Fruit fly (Drosophila melanogaster): ENCODE results near the gene Pten.

Pten gene

dm6 chr2L:10220501-10221386 is 40.1 kb downstream of the Pten start, which contains the start of the genes Npc1a and Prosalpha6 (continued):
- TF ChIP-seq lilli (GFP tag; optimal IDR thresholded peaks at IDR 0.05) (peak; percentile 28), vfl (GFP tag; optimal IDR thresholded peaks at IDR 0.05) (no peak), Lhr (GFP tag; optimal IDR thresholded peaks at IDR 0.05) (peak; percentile 33), Bgb (GFP tag; IDR thresholded peaks at IDR 0.05; ENCODE audit: partially characterized antibody) (peak; percentile 62), CG30403 (GFP tag; optimal IDR thresholded peaks at IDR 0.05) (peak; percentile 37), vvl (GFP tag; IDR thresholded peaks at IDR 0.05) (no peak), Fer1 (GFP tag; optimal IDR thresholded peaks at IDR 0.05) (peak; percentile 5), CG4707 (GFP tag; optimal IDR thresholded peaks at IDR 0.05) (no peak), Opbp (GFP tag; IDR thresholded peaks at IDR 0.05; ENCODE audit: partially characterized antibody) (peak; percentile 77; the same call in 2 of the 3 replicates), CG8281 (tag; optimal IDR thresholded peaks at IDR 0.05) (no peak), MBD-R2 (GFP tag; IDR thresholded peaks at IDR 0.05) (no peak), gcm2 (GFP tag; optimal IDR thresholded peaks at IDR 0.05) (peak; percentile 1), Dp (GFP tag; optimal IDR thresholded peaks at IDR 0.05) (peak; percentile 23), tx (GFP tag; optimal IDR thresholded peaks at IDR 0.05) (no peak), trem (tag; optimal IDR thresholded peaks at IDR 0.05) (peak; percentile 39), CG9797 (GFP tag; optimal IDR thresholded peaks at IDR 0.05) (peak; percentile 42), CG9876 (GFP tag; optimal IDR thresholded peaks at IDR 0.05) (no peak), fd96Cb (tag; optimal IDR thresholded peaks at IDR 0.05) (peak; percentile 1), wdn (GFP tag; IDR thresholded peaks at IDR 0.05) (no peak), dati (GFP tag; IDR thresholded peaks at IDR 0.05) (no peak), CG12942 (GFP tag; optimal IDR thresholded peaks at IDR 0.05) (no peak), tll (GFP tag; optimal IDR thresholded peaks at IDR 0.05) (peak in 1 of 2 experiments; percentile 66), vnd (GFP tag; IDR thresholded peaks at IDR 0.05; ENCODE audit: partially characterized antibody) (peak; percentile 59; the same call in 1 of the 3 replicates), Nf-YC (tag; optimal IDR thresholded peaks at IDR 0.05) (peak; percentile 30), cg (GFP tag; optimal IDR thresholded peaks at IDR 0.05) (peak; percentile 69), CG11723 (GFP tag; optimal IDR thresholded peaks at IDR 0.05) (peak; percentile 94), chinmo (GFP tag; IDR thresholded peaks at IDR 0.05; ENCODE audit: partially characterized antibody) (no peak), CG13775 (GFP tag; optimal IDR thresholded peaks at IDR 0.05) (peak; percentile 28), HLH54F (GFP tag; optimal IDR thresholded peaks at IDR 0.05) (peak; percentile 5), Dek (tag; optimal IDR thresholded peaks at IDR 0.05) (no peak), zen2 (GFP tag; IDR thresholded peaks at IDR 0.05; ENCODE audit: partially characterized antibody) (no peak; the same call in 2 of the 3 replicates), zen (tag; optimal IDR thresholded peaks at IDR 0.05) (peak; percentile 70), CG30020 (tag; optimal IDR thresholded peaks at IDR 0.05) (peak; percentile 99), CG32767 (GFP tag; IDR thresholded peaks at IDR 0.05) (no peak), gfzf (GFP tag; optimal IDR thresholded peaks at IDR 0.05) (peak; percentile 8), CG17186 (GFP tag; optimal IDR thresholded peaks at IDR 0.05) (peak; percentile 12), inv (GFP tag; IDR thresholded peaks at IDR 0.05; ENCODE audit: partially characterized antibody) (peak; percentile 66; the same call in 1 of the 2 replicates), CG13123 (GFP tag; optimal IDR thresholded peaks at IDR 0.05) (no peak), Med (GFP tag) (peak; percentile 79), CG5180 (GFP tag; optimal IDR thresholded peaks at IDR 0.05) (peak; percentile 21), bbx (GFP tag; IDR thresholded peaks at IDR 0.05; ENCODE audit: partially characterized antibody) (peak; percentile 50; the same call in 1 of the 2 replicates), ssp (GFP tag; IDR thresholded peaks at IDR 0.05) (peak; percentile 68), CG14710 (tag; optimal IDR thresholded peaks at IDR 0.05) (peak; percentile 70), scrt (GFP tag; optimal IDR thresholded peaks at IDR 0.05) (peak; percentile 14), C15 (GFP tag; IDR thresholded peaks at IDR 0.05) (no peak), Deaf1 (tag; optimal IDR thresholded peaks at IDR 0.05) (no peak), dan (GFP tag; IDR thresholded peaks at IDR 0.05) (no peak)
